Worm (Caenorhabditis elegans): ENCODE measurements around the gene sdz-36.
A peak's percentile ranks its signal among the peaks of the same experiment; 100 is the strongest.

The sdz-36 gene

DNA sequence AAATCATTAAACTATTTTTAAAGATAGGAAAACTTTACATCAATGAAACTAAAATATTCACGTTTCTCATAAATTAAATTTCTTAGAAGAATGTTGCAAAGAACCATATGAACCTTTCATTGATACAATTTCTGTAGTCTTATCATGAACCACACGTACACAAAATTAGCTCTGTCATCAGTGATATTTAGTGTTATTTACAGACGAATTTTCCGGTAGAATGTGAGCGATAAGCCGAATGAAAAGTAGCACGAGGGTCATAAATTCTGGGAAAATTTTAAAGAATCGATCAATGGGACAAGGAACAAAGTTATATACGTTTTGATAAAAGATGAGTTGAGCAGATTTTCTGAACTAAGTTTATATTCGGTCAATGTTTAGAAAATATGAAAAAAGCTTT, 14.2 kb upstream of the sdz-36 start:
- TF ChIP-seq nhr-237 (tag; optimal IDR thresholded peaks at IDR 0.05) = no peak
- TF ChIP-seq Y5F2A.4 (GFP tag; optimal IDR thresholded peaks at IDR 0.05) = no peak
- no peak for TF ChIP-seq dmd-8 (GFP tag; IDR thresholded peaks at IDR 0.05)
- TF ChIP-seq unc-39 (tag; optimal IDR thresholded peaks at IDR 0.05) = no peak
- TF ChIP-seq vab-7 (GFP tag; IDR thresholded peaks at IDR 0.05) = no peak
- TF ChIP-seq lir-3 (tag; optimal IDR thresholded peaks at IDR 0.05) = no peak
- no peak for TF ChIP-seq ZK337.2 (GFP tag; IDR thresholded peaks at IDR 0.05)
- no peak for TF ChIP-seq snpc-4 (tag; optimal IDR thresholded peaks at IDR 0.05)
- no peak for TF ChIP-seq fkh-10 (GFP tag; optimal IDR thresholded peaks at IDR 0.05)
- TF ChIP-seq F44E2.7 (GFP tag; IDR thresholded peaks at IDR 0.05) = no peak
- no peak for TF ChIP-seq aha-1 (tag)
- no peak for TF ChIP-seq snpc-1.2 (GFP tag; IDR thresholded peaks at IDR 0.05)
- peak; percentile 81 for TF ChIP-seq nhr-10 (tag; optimal IDR thresholded peaks at IDR 0.05)
- TF ChIP-seq sdz-12 (GFP tag; optimal IDR thresholded peaks at IDR 0.05) = no peak
- no peak for TF ChIP-seq ztf-11 (tag; optimal IDR thresholded peaks at IDR 0.05)
- TF ChIP-seq F10B5.3 (tag; optimal IDR thresholded peaks at IDR 0.05) = no peak
- no peak for TF ChIP-seq skn-1 (tag; optimal IDR thresholded peaks at IDR 0.05)
- TF ChIP-seq nhr-76 (tag; optimal IDR thresholded peaks at IDR 0.05) = no peak
- no peak for TF ChIP-seq attf-4 (tag; optimal IDR thresholded peaks at IDR 0.05)
- peak; percentile 27 for TF ChIP-seq nhr-48 (tag; optimal IDR thresholded peaks at IDR 0.05)
- TF ChIP-seq zip-11 (GFP tag; IDR thresholded peaks at IDR 0.05) = no peak
- TF ChIP-seq zag-1 (tag; optimal IDR thresholded peaks at IDR 0.05) = no peak
- TF ChIP-seq F37D6.2 (tag; optimal IDR thresholded peaks at IDR 0.05) = no peak
- no peak for TF ChIP-seq nhr-6 (tag; optimal IDR thresholded peaks at IDR 0.05)
- no peak for TF ChIP-seq ZK546.5 (tag; optimal IDR thresholded peaks at IDR 0.05)
- no peak for TF ChIP-seq pha-4 (GFP tag; IDR thresholded peaks at IDR 0.05)
- no peak for TF ChIP-seq pha-4 (tag; optimal IDR thresholded peaks at IDR 0.05)
- TF ChIP-seq R02D3.7 (tag; optimal IDR thresholded peaks at IDR 0.05) = no peak
- no peak for TF ChIP-seq duxl-1 (tag; optimal IDR thresholded peaks at IDR 0.05; ENCODE audit: poor library complexity)
- no peak for TF ChIP-seq zfp-2 (tag; optimal IDR thresholded peaks at IDR 0.05)
- TF ChIP-seq zfp-3 (GFP tag; conservative IDR thresholded peaks at IDR 0.05) = no peak
- peak; percentile 89 for TF ChIP-seq dve-1 (tag; optimal IDR thresholded peaks at IDR 0.05; ENCODE audit: insufficient read depth)
- no peak for TF ChIP-seq Y48G9A.11 (GFP tag; IDR thresholded peaks at IDR 0.05)
- no peak for TF ChIP-seq nhr-25 (tag; optimal IDR thresholded peaks at IDR 0.05; ENCODE audit: borderline replicate concordance, insufficient read depth)
- TF ChIP-seq hlh-11 (tag; optimal IDR thresholded peaks at IDR 0.05) = peak; percentile 75
- no peak for TF ChIP-seq hmg-1.1 (GFP tag; IDR thresholded peaks at IDR 0.05)
- TF ChIP-seq php-3 (GFP tag; IDR thresholded peaks at IDR 0.05) = peak; percentile 85
- no peak for TF ChIP-seq lin-39 (tag; optimal IDR thresholded peaks at IDR 0.05)
- TF ChIP-seq tag-97 (GFP tag; IDR thresholded peaks at IDR 0.05) = no peak
- TF ChIP-seq F26F4.8 (GFP tag; conservative IDR thresholded peaks at IDR 0.05) = no peak
- no peak for TF ChIP-seq spr-3 (GFP tag; optimal IDR thresholded peaks at IDR 0.05)
- TF ChIP-seq arid-1 (GFP tag; conservative IDR thresholded peaks at IDR 0.05) = no peak
- peak; percentile 45 for TF ChIP-seq mep-1 (tag; optimal IDR thresholded peaks at IDR 0.05)
- no peak for TF ChIP-seq egl-27 (tag; optimal IDR thresholded peaks at IDR 0.05)
- no peak for TF ChIP-seq ceh-62 (tag; optimal IDR thresholded peaks at IDR 0.05)
- TF ChIP-seq spr-1 (tag; optimal IDR thresholded peaks at IDR 0.05) = no peak
- TF ChIP-seq hif-1 (tag; optimal IDR thresholded peaks at IDR 0.05) = peak in 1 of 2 experiments; percentile 35
- TF ChIP-seq mes-2 (tag; optimal IDR thresholded peaks at IDR 0.05; ENCODE audit: poor library complexity, severe bottlenecking) = no peak
- no peak for TF ChIP-seq ztf-7 (tag; optimal IDR thresholded peaks at IDR 0.05)
- no peak for TF ChIP-seq tra-1 (GFP tag; IDR thresholded peaks at IDR 0.05)
- TF ChIP-seq aly-2 (tag; optimal IDR thresholded peaks at IDR 0.05) = no peak
- no peak for TF ChIP-seq ceh-20 (GFP tag; IDR thresholded peaks at IDR 0.05)
- no peak for TF ChIP-seq lsy-2 (tag; optimal IDR thresholded peaks at IDR 0.05)

Measured in whole organism, L4 larva.